Worm (Caenorhabditis elegans): ENCODE data around the gene Y53F4B.12.

ce11 chrII:15010366-15011235 lies 8.4 kb upstream of the Y53F4B.12 start, which contains the start of the genes Y53F4B.9 and Y53F4B.11:
- TF ChIP-seq lsl-1 (GFP tag; optimal IDR thresholded peaks at IDR 0.05) (peak; percentile 85), egl-44 (GFP tag; IDR thresholded peaks at IDR 0.05) (no peak), sea-2 (GFP tag; IDR thresholded peaks at IDR 0.05) (no peak), F55B11.4 (tag; optimal IDR thresholded peaks at IDR 0.05; ENCODE audit: borderline replicate concordance, insufficient read depth) (no peak), unc-62 (GFP tag; optimal IDR thresholded peaks at IDR 0.05) (no peak), nhr-179 (tag; optimal IDR thresholded peaks at IDR 0.05) (no peak), nfya-1 (tag; optimal IDR thresholded peaks at IDR 0.05; ENCODE audit: borderline replicate concordance, insufficient read depth) (no peak), cebp-1 (GFP tag; IDR thresholded peaks at IDR 0.05) (peak; percentile 65), cebp-1 (tag; optimal IDR thresholded peaks at IDR 0.05) (peak; percentile 61), tlf-1 (GFP tag; optimal IDR thresholded peaks at IDR 0.05) (peak; percentile 90)
